Worm (Caenorhabditis elegans): ENCODE results near the gene ZC404.2.

Gene ZC404.2

DNA sequence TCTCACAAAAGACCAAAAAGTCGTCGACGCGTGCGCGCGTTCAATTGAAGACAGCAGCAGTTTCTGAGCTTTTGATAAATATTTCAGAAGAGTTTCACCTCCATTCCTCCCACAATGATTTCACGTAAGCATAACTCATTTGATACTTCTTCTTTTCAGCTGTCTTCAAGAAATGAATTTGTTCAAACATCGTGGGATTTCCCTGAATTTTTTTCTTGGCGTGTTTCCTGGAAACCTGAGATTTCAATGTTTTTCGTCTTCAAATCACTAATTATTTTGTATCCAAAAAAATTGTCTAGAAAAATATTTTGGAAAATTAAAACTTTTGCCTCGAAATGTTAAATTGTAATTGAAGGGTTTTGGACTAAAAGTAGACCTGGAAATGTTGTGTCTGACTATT is 9.3 kb upstream of the ZC404.2 start:
- TF ChIP-seq hlh-12 (tag; optimal IDR thresholded peaks at IDR 0.05): no peak
- no peak for TF ChIP-seq ceh-27 (GFP tag; optimal IDR thresholded peaks at IDR 0.05)
- TF ChIP-seq lin-54 (GFP tag; optimal IDR thresholded peaks at IDR 0.05): no peak
- no peak for TF ChIP-seq lsl-1 (GFP tag; optimal IDR thresholded peaks at IDR 0.05)
- no peak for TF ChIP-seq Y56A3A.18 (GFP tag; IDR thresholded peaks at IDR 0.05)
- no peak for TF ChIP-seq cebp-2 (GFP tag; IDR thresholded peaks at IDR 0.05)
- no peak for TF ChIP-seq ceh-100 (GFP tag; IDR thresholded peaks at IDR 0.05)
- TF ChIP-seq nhr-179 (tag; optimal IDR thresholded peaks at IDR 0.05): no peak
- no peak for TF ChIP-seq cebp-1 (GFP tag; IDR thresholded peaks at IDR 0.05)
- TF ChIP-seq cebp-1 (tag; optimal IDR thresholded peaks at IDR 0.05): no peak
- TF ChIP-seq nfya-2 (GFP tag; IDR thresholded peaks at IDR 0.05): no peak
- TF ChIP-seq T26A5.8 (tag; optimal IDR thresholded peaks at IDR 0.05): no peak
- TF ChIP-seq rpc-1 (optimal IDR thresholded peaks at IDR 0.05): no peak
- no peak for TF ChIP-seq rpc-1 (tag; optimal IDR thresholded peaks at IDR 0.05)
- TF ChIP-seq ZK185.1 (tag; optimal IDR thresholded peaks at IDR 0.05; ENCODE audit: poor library complexity, severe bottlenecking): no peak

DNA sequence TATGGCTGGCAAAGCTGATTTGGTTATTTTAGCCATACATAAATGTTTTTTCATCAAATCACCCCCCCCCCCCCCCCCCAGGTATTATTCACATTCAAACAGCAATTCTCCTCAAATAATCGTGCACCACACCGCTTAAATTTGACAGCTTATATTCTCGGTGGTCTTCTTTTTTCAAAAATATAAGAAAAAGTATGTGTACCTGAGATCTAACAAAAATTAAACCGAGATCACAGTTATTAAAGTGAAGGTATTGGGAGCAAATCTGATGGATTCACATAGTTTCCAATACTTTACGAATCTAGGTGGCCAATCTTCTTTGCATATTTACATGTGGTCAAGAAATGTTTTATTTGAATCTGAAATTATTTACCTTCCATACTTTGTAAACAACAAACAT is 7.6 kb upstream of the ZC404.2 start, which contains the start of gene ZC404.15:
Gene ZC404.15 (plus strand): TSS at position 301 of the 400 bp plus-strand sequence.
- no peak for TF ChIP-seq T07F8.4 (tag; optimal IDR thresholded peaks at IDR 0.05)
- no peak for TF ChIP-seq Y95B8A.8 (GFP tag; IDR thresholded peaks at IDR 0.05)
- TF ChIP-seq gei-17 (GFP tag; optimal IDR thresholded peaks at IDR 0.05): no peak
- TF ChIP-seq lir-1 (GFP tag; conservative IDR thresholded peaks at IDR 0.05): no peak
- TF ChIP-seq ekl-4 (GFP tag; IDR thresholded peaks at IDR 0.05): no peak
- no peak for TF ChIP-seq lsl-1 (GFP tag; optimal IDR thresholded peaks at IDR 0.05)
- no peak for TF ChIP-seq cebp-2 (GFP tag; IDR thresholded peaks at IDR 0.05)
- TF ChIP-seq hlh-26 (GFP tag; conservative IDR thresholded peaks at IDR 0.05): no peak
- no peak for TF ChIP-seq nhr-90 (tag; optimal IDR thresholded peaks at IDR 0.05)
- TF ChIP-seq lin-54 (GFP tag; optimal IDR thresholded peaks at IDR 0.05): no peak
- no peak for TF ChIP-seq mes-4 (tag; optimal IDR thresholded peaks at IDR 0.05)
- no peak for TF ChIP-seq F37B4.10 (GFP tag; IDR thresholded peaks at IDR 0.05)
- TF ChIP-seq ztf-18 (tag; optimal IDR thresholded peaks at IDR 0.05): no peak
- no peak for TF ChIP-seq ceh-58 (GFP tag; IDR thresholded peaks at IDR 0.05)
- no peak for TF ChIP-seq dpff-1 (tag; optimal IDR thresholded peaks at IDR 0.05)
- TF ChIP-seq Y53G8AR.9 (GFP tag; conservative IDR thresholded peaks at IDR 0.05): no peak
- no peak for TF ChIP-seq ZK185.1 (tag; optimal IDR thresholded peaks at IDR 0.05; ENCODE audit: poor library complexity, severe bottlenecking)
- TF ChIP-seq B0336.3 (GFP tag; IDR thresholded peaks at IDR 0.05): no peak
- TF ChIP-seq ceh-27 (GFP tag; optimal IDR thresholded peaks at IDR 0.05): no peak

DNA sequence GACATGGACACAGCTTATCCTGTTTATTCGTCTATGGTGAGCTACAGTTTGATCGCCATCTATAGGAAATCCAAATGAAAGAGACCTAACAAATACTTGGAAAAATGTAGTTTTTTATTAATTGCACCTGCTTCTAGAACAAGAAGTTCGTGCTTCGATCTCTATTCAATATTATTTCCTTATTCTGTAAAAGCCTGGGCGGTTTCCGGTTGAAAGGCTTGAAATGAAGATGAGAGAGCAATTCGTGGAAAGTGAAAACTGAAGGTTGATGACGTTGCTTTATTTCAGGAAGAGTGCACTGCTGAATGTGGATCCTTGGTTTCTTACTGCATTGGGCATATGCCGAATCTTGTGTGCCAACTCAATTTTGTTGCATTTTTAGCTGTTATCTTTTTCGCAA is 7.1 kb upstream of the ZC404.2 start:
- 0 out of 2 replicates have a peak, but pooled peaks have one; percentile 26 for TF ChIP-seq cebp-2 (GFP tag; IDR thresholded peaks at IDR 0.05)
- no peak for TF ChIP-seq B0261.1 (tag; optimal IDR thresholded peaks at IDR 0.05)

DNA sequence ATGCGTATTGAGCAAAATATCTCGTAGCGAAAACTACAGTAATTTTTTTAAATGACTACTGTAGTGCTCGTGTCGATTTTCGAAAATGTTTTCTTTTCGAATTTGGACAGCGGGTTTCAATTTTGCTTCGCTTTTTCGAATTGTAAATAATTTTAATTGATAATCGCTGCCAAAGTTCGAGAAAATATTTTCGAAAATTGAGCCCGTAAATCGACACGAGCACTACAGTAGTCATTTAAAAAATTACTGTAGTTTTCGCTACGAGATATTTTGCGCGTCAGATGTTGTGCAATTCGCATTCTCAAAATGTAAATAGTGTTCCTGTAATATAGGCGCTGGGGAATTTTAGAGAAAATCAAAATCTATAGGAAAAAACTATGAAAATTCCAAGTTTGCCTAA is 5.5 kb upstream of the ZC404.2 start:
- TF ChIP-seq mxl-1 (tag; optimal IDR thresholded peaks at IDR 0.05) (no peak), aptf-2 (GFP tag; conservative IDR thresholded peaks at IDR 0.05) (no peak), xnd-1 (tag; optimal IDR thresholded peaks at IDR 0.05) (no peak), ccch-3 (GFP tag; optimal IDR thresholded peaks at IDR 0.05) (no peak), ceh-100 (GFP tag; IDR thresholded peaks at IDR 0.05) (no peak), ztf-3 (GFP tag; optimal IDR thresholded peaks at IDR 0.05) (no peak), die-1 (tag; optimal IDR thresholded peaks at IDR 0.05) (no peak), lsl-1 (GFP tag; optimal IDR thresholded peaks at IDR 0.05) (peak; percentile 81), F57A8.1 (GFP tag; optimal IDR thresholded peaks at IDR 0.05) (no peak), Y53G8AR.9 (GFP tag; conservative IDR thresholded peaks at IDR 0.05) (no peak), ceh-91 (GFP tag; IDR thresholded peaks at IDR 0.05) (peak; percentile 50; the same call in 1 of the 2 replicates), bed-1 (GFP tag; IDR thresholded peaks at IDR 0.05) (no peak), ztf-25 (GFP tag; IDR thresholded peaks at IDR 0.05) (no peak), F33H1.4 (GFP tag; IDR thresholded peaks at IDR 0.05) (peak; percentile 60)

All from whole organism, young adult.